Fruit fly (Drosophila melanogaster) whole organism, wandering third instar larva: ENCODE data around the gene msi.

Source experiments
- Abd-B ChIP-seq: fragments of >200 bp; optimal IDR thresholded peaks from 2 replicates; lab custom pipeline; 2017; ENCODE audit warnings: missing biosample characterization, missing genetic modification characterization
- CG32264 ChIP-seq: fragments of 200-800 bp; sonication (Bioruptor generic); optimal IDR thresholded peaks from 2 replicates; lab custom pipeline; 2016; ENCODE audit warnings: missing biosample characterization, missing genetic modification characterization
- CG9705 ChIP-seq: fragments of 200-800 bp; sonication (Bioruptor generic); optimal IDR thresholded peaks from 2 replicates; lab custom pipeline; 2018; ENCODE audit warnings: missing biosample characterization, mild to moderate bottlenecking, missing genetic modification characterization
- CrebA ChIP-seq: fragments of 200-800 bp; sonication (Bioruptor generic); optimal IDR thresholded peaks from 2 replicates; lab custom pipeline; 2016; ENCODE audit warnings: missing biosample characterization, mild to moderate bottlenecking, missing genetic modification characterization, borderline replicate concordance
- Dfd ChIP-seq: fragments of >200 bp; optimal IDR thresholded peaks from 2 replicates; lab custom pipeline; 2017; ENCODE audit warnings: missing biosample characterization, missing genetic modification characterization
- Dif ChIP-seq: fragments of 200-275, 200-300 bp; sonication (Bioruptor generic); optimal IDR thresholded peaks from 2 replicates; lab custom pipeline; 2018; ENCODE audit warnings: missing biosample characterization, missing genetic modification characterization; ENCODE audit not compliant: partially characterized antibody
- GATAd ChIP-seq: sonication (Bioruptor generic); optimal IDR thresholded peaks from 2 replicates; lab custom pipeline; 2016; ENCODE audit warnings: missing biosample characterization, missing genetic modification characterization
- HLH106 ChIP-seq: fragments of 200-800 bp; optimal IDR thresholded peaks from 3 replicates; lab custom pipeline; 2019; ENCODE audit warnings: missing biosample characterization, mild to moderate bottlenecking, missing genetic modification characterization, moderate library complexity
- Hnf4 ChIP-seq: fragments of 200-800 bp; sonication (Bioruptor generic); optimal IDR thresholded peaks from 2 replicates; lab custom pipeline; 2016; ENCODE audit warnings: missing biosample characterization, mild to moderate bottlenecking, missing genetic modification characterization
- Hr83 ChIP-seq: fragments of 200-300 bp; sonication (Bioruptor generic); optimal IDR thresholded peaks from 2 replicates; lab custom pipeline; 2016; ENCODE audit warnings: missing biosample characterization, mild to moderate bottlenecking, missing genetic modification characterization, moderate library complexity; ENCODE audit not compliant: poor library complexity, severe bottlenecking
- Mio ChIP-seq: sonication (Bioruptor generic); optimal IDR thresholded peaks from 2 replicates; lab custom pipeline; 2016; ENCODE audit warnings: missing biosample characterization, missing genetic modification characterization
- Myc ChIP-seq: fragments of >200 bp; optimal IDR thresholded peaks from 2 replicates; lab custom pipeline; 2017
- N ChIP-seq: fragments of >200 bp; optimal IDR thresholded peaks from 2 replicates; lab custom pipeline; 2018; ENCODE audit warnings: missing biosample characterization, missing external identifiers, missing genetic modification characterization
- OdsH ChIP-seq: fragments of 200-800 bp; sonication (Bioruptor generic); optimal IDR thresholded peaks from 2 replicates; lab custom pipeline; 2016; ENCODE audit warnings: missing biosample characterization, mild to moderate bottlenecking, missing genetic modification characterization
- Rel ChIP-seq, 2 experiments: fragments of 200-800 bp; sonication (Bioruptor generic) in 1 of 2; optimal IDR thresholded peaks; 2 replicates in 1 of 2; 3 replicates in 1 of 2; lab custom pipeline; 2016 to 2019; ENCODE audit warnings: mild to moderate bottlenecking in 2 of 2, missing biosample characterization in 2 of 2, missing genetic modification characterization in 2 of 2, moderate library complexity in 1 of 2
- Sp1 ChIP-seq: fragments of 200-800 bp; sonication (Bioruptor generic); optimal IDR thresholded peaks from 3 replicates; lab custom pipeline; 2019; ENCODE audit warnings: missing biosample characterization, mild to moderate bottlenecking, missing genetic modification characterization, moderate library complexity
- Vsx2 ChIP-seq: fragments of 200-300, 225-300 bp; sonication (Bioruptor generic); optimal IDR thresholded peaks from 2 replicates; lab custom pipeline; 2018; ENCODE audit warnings: missing biosample characterization, missing genetic modification characterization; ENCODE audit not compliant: partially characterized antibody
- br ChIP-seq: fragments of 200-800 bp; sonication (Bioruptor generic); optimal IDR thresholded peaks from 2 replicates; lab custom pipeline; 2016; ENCODE audit warnings: missing biosample characterization, missing genetic modification characterization
- brk ChIP-seq: fragments of 200-800 bp; sonication (Bioruptor generic); optimal IDR thresholded peaks from 2 replicates; lab custom pipeline; 2016; ENCODE audit warnings: missing biosample characterization, mild to moderate bottlenecking, missing genetic modification characterization
- dmrt93B ChIP-seq: fragments of 200-800 bp; sonication (Bioruptor generic); optimal IDR thresholded peaks from 2 replicates; lab custom pipeline; 2018; ENCODE audit warnings: missing biosample characterization, mild to moderate bottlenecking, missing genetic modification characterization
- dsf ChIP-seq: sonication (Bioruptor generic); optimal IDR thresholded peaks from 2 replicates; lab custom pipeline; 2016; ENCODE audit warnings: missing biosample characterization, missing genetic modification characterization, borderline replicate concordance
- ey ChIP-seq: fragments of 200-800 bp; sonication (Bioruptor generic); optimal IDR thresholded peaks from 2 replicates; lab custom pipeline; 2016; ENCODE audit warnings: missing biosample characterization, missing genetic modification characterization
- foxo ChIP-seq, 2 experiments: fragments of 200-800 bp; sonication (Bioruptor generic); optimal IDR thresholded peaks; 2 replicates in 1 of 2; 3 replicates in 1 of 2; lab custom pipeline; 2016 to 2017; ENCODE audit warnings: missing biosample characterization in 2 of 2, missing genetic modification characterization in 2 of 2
- fru ChIP-seq: fragments of 200-800 bp; sonication (Bioruptor generic); optimal IDR thresholded peaks from 3 replicates; lab custom pipeline; 2016; ENCODE audit warnings: missing biosample characterization, mild to moderate bottlenecking, missing genetic modification characterization
- h ChIP-seq: fragments of 200-800 bp; sonication (Bioruptor generic); optimal IDR thresholded peaks from 3 replicates; lab custom pipeline; 2016; ENCODE audit warnings: missing biosample characterization, mild to moderate bottlenecking, missing genetic modification characterization
- jim ChIP-seq: fragments of 175-275, 200-325 bp; sonication (Bioruptor generic); optimal IDR thresholded peaks from 2 replicates; lab custom pipeline; 2016; ENCODE audit warnings: missing biosample characterization, mild to moderate bottlenecking, missing genetic modification characterization
- lola ChIP-seq: fragments of >200 bp; optimal IDR thresholded peaks from 2 replicates; lab custom pipeline; 2017; ENCODE audit warnings: missing biosample characterization, missing genetic modification characterization
- pan ChIP-seq: fragments of >200 bp; optimal IDR thresholded peaks from 2 replicates; lab custom pipeline; 2017
- psq ChIP-seq: fragments of 200-800 bp; sonication (Bioruptor generic); optimal IDR thresholded peaks from 3 replicates; lab custom pipeline; 2017; ENCODE audit warnings: missing biosample characterization, mild to moderate bottlenecking, missing genetic modification characterization, moderate library complexity
- sage ChIP-seq: fragments of 200-800 bp; sonication (Bioruptor generic); optimal IDR thresholded peaks from 2 replicates; lab custom pipeline; 2016; ENCODE audit warnings: missing biosample characterization, mild to moderate bottlenecking, missing genetic modification characterization
- tai ChIP-seq: sonication (Bioruptor generic); optimal IDR thresholded peaks from 2 replicates; lab custom pipeline; 2016; ENCODE audit warnings: missing biosample characterization, missing genetic modification characterization
- usp ChIP-seq: fragments of >200 bp; optimal IDR thresholded peaks from 2 replicates; lab custom pipeline; 2017; ENCODE audit warnings: missing biosample characterization, missing genetic modification characterization

Gene msi

DNA sequence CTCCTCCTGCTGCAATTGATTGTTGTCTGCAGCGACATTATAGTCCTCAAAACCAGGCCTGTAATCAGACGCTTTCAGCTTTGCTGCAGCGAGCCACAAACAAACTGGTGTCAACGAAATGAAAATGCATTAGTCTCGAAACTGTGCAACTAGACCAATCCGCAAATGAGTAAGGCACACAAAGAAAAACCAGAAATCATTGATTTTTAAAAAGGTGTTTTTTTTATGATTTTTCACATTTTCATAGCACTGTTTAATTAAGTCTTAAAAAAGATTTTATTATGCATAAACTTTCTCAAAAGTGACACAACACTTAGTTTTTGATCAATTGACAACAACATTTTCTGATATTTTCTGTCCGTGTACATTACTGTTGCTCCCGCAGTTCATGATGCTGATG lies 67.2 kb downstream of the msi start, which contains the start of gene CG4582:
Gene CG4582, minus strand, starts transcription at position 101 of the 400 bp plus-strand sequence.
- TF ChIP-seq Hr83 (GFP tag; lab: Kevin White, UChicago) (no peak), usp (GFP tag; lab: Kevin White, UChicago) (no peak), foxo (GFP tag; optimal IDR thresholded peaks at IDR 0.05; lab: Kevin White, UChicago) (no peak), Vsx2 (GFP tag; lab: Kevin White, UChicago) (no peak)

DNA sequence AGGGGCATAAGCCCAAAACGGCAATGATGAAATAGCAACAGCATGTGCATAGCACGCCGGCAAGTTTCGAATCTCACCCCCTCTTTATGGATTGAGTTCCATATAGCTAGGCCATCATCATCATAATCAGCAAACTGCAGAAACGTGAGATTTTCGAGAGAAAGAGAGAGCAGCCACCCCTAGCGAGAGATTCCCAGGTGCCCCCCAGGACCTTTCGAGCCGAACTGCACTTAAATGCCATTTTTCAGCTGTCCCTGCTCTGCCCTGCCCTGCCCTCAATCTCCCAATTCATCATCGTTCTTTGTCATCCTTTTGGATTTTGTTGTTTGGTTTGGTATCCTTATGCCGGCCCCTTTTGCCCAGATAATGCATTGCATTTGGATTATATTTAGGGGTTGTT lies 71.8 kb downstream of the msi start:
- no peak for TF ChIP-seq fru (GFP tag; lab: Kevin White, UChicago)
- no peak for TF ChIP-seq brk (GFP tag; lab: Kevin White, UChicago)
- TF ChIP-seq N, result no peak
- TF ChIP-seq foxo (GFP tag; optimal IDR thresholded peaks at IDR 0.05; lab: Kevin White, UChicago), result no peak
- no peak for TF ChIP-seq usp (GFP tag; lab: Kevin White, UChicago)
- TF ChIP-seq h (GFP tag; lab: Kevin White, UChicago), result no peak
- TF ChIP-seq OdsH (GFP tag; lab: Kevin White, UChicago), result no peak
- TF ChIP-seq lola, result no peak

DNA sequence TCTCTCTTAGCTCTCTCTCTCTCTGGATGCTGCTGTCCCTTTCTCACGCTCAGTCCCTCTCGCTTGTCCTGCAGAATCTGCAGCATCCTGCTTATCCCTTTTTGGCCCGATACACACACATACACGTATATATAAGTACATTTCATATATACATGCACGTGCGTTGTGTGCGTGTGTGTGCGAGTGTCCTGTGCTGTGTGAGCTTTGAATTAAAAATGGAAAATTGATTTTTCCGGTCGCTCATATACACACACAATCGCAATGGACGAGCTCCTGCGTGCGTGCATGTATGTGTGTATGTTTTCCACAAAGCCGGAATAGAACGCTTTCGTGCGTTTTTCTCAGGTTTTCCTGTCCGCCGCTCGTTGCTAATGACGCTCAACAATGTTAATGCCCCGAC lies 72.6 kb downstream of the msi start:
- TF ChIP-seq Dfd (GFP tag; lab: Kevin White, UChicago) (no peak), pan (no peak), Dif (GFP tag; lab: Kevin White, UChicago) (no peak), Hnf4 (no peak), Rel (GFP tag; optimal IDR thresholded peaks at IDR 0.05; lab: Kevin White, UChicago) (no peak), Rel (tag; optimal IDR thresholded peaks at IDR 0.05; lab: Kevin White, UChicago) (no peak), Abd-B (GFP tag; lab: Kevin White, UChicago) (no peak), CrebA (GFP tag; lab: Kevin White, UChicago) (no peak), lola (no peak), foxo (GFP tag; optimal IDR thresholded peaks at IDR 0.05; lab: Kevin White, UChicago) (no peak), GATAd (GFP tag; lab: Kevin White, UChicago) (no peak), Myc (lab: Kevin White, UChicago) (no peak), Vsx2 (GFP tag; lab: Kevin White, UChicago) (no peak), dmrt93B (GFP tag; lab: Kevin White, UChicago) (no peak)

DNA sequence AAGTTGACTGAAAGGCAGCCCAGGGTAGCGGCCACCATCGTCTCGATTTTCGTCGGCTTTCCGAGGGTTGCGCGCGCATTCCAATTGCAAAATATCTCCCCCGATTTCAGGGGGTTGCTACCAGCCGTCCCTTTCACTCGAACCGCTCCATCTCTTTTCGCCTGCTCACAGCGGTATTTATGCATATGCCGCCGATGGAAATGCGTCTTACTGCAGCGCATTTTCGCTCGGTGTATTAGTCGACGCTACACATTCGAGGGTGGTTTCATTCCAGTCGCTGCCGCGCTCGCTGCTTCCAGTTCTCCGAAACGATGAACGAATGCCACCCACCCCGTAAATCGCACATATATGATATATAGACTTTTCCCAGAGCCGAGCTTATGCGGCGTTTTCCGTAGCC lies 73.2 kb downstream of the msi start:
- TF ChIP-seq pan, result no peak
- no peak for TF ChIP-seq Myc (lab: Kevin White, UChicago)
- TF ChIP-seq CG32264 (GFP tag; lab: Kevin White, UChicago), result no peak
- TF ChIP-seq lola, result no peak
- TF ChIP-seq Hnf4, result no peak
- no peak for TF ChIP-seq tai (GFP tag; lab: Kevin White, UChicago)
- no peak for TF ChIP-seq dmrt93B (GFP tag; lab: Kevin White, UChicago)
- TF ChIP-seq jim (GFP tag; lab: Kevin White, UChicago), result no peak
- TF ChIP-seq ey, result no peak
- no peak for TF ChIP-seq Mio
- no peak for TF ChIP-seq Sp1
- TF ChIP-seq psq (GFP tag; lab: Kevin White, UChicago), result no peak
- TF ChIP-seq Vsx2 (GFP tag; lab: Kevin White, UChicago), result no peak
- no peak for TF ChIP-seq sage (GFP tag; lab: Kevin White, UChicago)
- no peak for TF ChIP-seq foxo (GFP tag; optimal IDR thresholded peaks at IDR 0.05; lab: Kevin White, UChicago)
- no peak for TF ChIP-seq usp (GFP tag; lab: Kevin White, UChicago)
- TF ChIP-seq br (GFP tag; lab: Kevin White, UChicago), result no peak
- no peak for TF ChIP-seq fru (GFP tag; lab: Kevin White, UChicago)

DNA sequence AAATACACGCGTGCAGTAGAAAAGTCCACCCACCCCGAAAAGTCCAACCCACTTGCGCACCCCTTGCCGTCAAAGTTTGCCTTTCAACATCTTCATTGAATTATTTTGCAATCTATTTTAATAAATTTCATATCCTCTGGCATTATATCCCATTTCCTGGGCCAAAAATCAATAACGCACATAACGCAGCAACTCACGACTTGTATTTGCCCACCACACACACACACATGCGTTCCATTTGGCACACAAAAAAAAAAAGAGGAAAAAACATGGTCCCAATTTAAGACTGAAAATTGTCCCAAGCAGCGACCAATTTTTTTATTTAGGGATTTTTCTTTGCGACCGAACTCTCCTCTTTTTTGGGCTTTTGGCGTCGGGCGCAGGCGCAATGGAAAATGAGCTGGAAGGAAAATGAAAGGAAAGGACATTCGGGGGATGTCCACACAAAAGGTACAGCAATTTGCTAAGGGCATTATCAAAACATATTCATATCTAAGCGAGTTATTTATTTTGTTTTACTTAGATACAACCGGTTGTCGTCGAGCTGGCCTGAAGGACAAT lies 75.0 kb downstream of the msi start:
- TF ChIP-seq foxo (GFP tag; optimal IDR thresholded peaks at IDR 0.05; lab: Kevin White, UChicago) (no peak), jim (GFP tag; lab: Kevin White, UChicago) (no peak), tai (GFP tag; lab: Kevin White, UChicago) (no peak), GATAd (GFP tag; lab: Kevin White, UChicago) (no peak), dsf (GFP tag; lab: Kevin White, UChicago) (no peak), OdsH (GFP tag; lab: Kevin White, UChicago) (no peak), h (GFP tag; lab: Kevin White, UChicago) (no peak), Abd-B (GFP tag; lab: Kevin White, UChicago) (no peak), dmrt93B (GFP tag; lab: Kevin White, UChicago) (no peak), CG9705 (GFP tag; lab: Kevin White, UChicago) (no peak), N (no peak), Vsx2 (GFP tag; lab: Kevin White, UChicago) (no peak), CrebA (GFP tag; lab: Kevin White, UChicago) (no peak), usp (GFP tag; lab: Kevin White, UChicago) (no peak), br (GFP tag; lab: Kevin White, UChicago) (no peak), HLH106 (tag; lab: Kevin White, UChicago) (no peak), Dif (GFP tag; lab: Kevin White, UChicago) (no peak)
